Worm (Caenorhabditis elegans): ENCODE data around the gene F36G9.7.

ce11 chrV:16007505-16007904 lies 38.0 kb upstream of the F36G9.7 start, which contains the start of gene str-231:
- TF ChIP-seq nhr-43 (tag; optimal IDR thresholded peaks at IDR 0.05; ENCODE audit: poor library complexity, severe bottlenecking) (no peak), ZK546.5 (tag; optimal IDR thresholded peaks at IDR 0.05) (no peak), nhr-28 (tag; optimal IDR thresholded peaks at IDR 0.05) (no peak), jun-1 (tag; optimal IDR thresholded peaks at IDR 0.05) (no peak), ztf-11 (tag; optimal IDR thresholded peaks at IDR 0.05) (no peak), unc-62 (GFP tag; optimal IDR thresholded peaks at IDR 0.05) (no peak), nhr-237 (tag; optimal IDR thresholded peaks at IDR 0.05) (no peak), nfya-1 (tag; optimal IDR thresholded peaks at IDR 0.05; ENCODE audit: insufficient read depth) (no peak), ceh-82 (tag; optimal IDR thresholded peaks at IDR 0.05) (no peak), unc-39 (tag; optimal IDR thresholded peaks at IDR 0.05) (no peak)
